Worm (Caenorhabditis elegans) whole organism, L2 larva: ENCODE results near the gene srlf-3.

Source experiments
- C34F6.9 ChIP-seq: fragments of 150-350 bp; optimal IDR thresholded peaks from 2 replicates; lab custom pipeline; 2014; ENCODE audit warnings: missing biosample characterization, missing genetic modification characterization
- F13H6.1 ChIP-seq: sonication (generic microtip); optimal IDR thresholded peaks from 2 replicates; lab custom pipeline; 2016; ENCODE audit warnings: missing genetic modification characterization, missing compliant biosample characterization
- Y55F3AM.14 ChIP-seq: fragments of 200-800 bp; sonication (Bioruptor generic); optimal IDR thresholded peaks from 2 replicates; lab custom pipeline; 2018; ENCODE audit warnings: mild to moderate bottlenecking, missing genetic modification characterization, missing compliant biosample characterization
- alr-1 ChIP-seq: fragments of 150-350 bp; optimal IDR thresholded peaks from 2 replicates; lab custom pipeline; 2014; ENCODE audit warnings: missing biosample characterization, missing genetic modification characterization
- ama-1 ChIP-seq: fragments of 150-350 bp; optimal IDR thresholded peaks from 2 replicates; lab custom pipeline; 2018; ENCODE audit warnings: inconsistent platforms
- blmp-1 ChIP-seq: sonication (generic microtip); optimal IDR thresholded peaks from 2 replicates; lab custom pipeline; 2017; ENCODE audit warnings: missing genetic modification characterization, mild to moderate bottlenecking, missing compliant biosample characterization, antibody characterized with exemption, moderate library complexity; ENCODE audit not compliant: insufficient read depth
- ceh-16 ChIP-seq: fragments of 150-350 bp; optimal IDR thresholded peaks from 2 replicates; lab custom pipeline; 2014; ENCODE audit warnings: missing biosample characterization, missing genetic modification characterization
- ceh-82 ChIP-seq: fragments of 150-350 bp; optimal IDR thresholded peaks from 2 replicates; lab custom pipeline; 2014; ENCODE audit warnings: missing biosample characterization, missing genetic modification characterization
- crh-2 ChIP-seq: sonication (generic microtip); optimal IDR thresholded peaks from 2 replicates; lab custom pipeline; 2017; ENCODE audit warnings: missing biosample characterization, missing genetic modification characterization
- dmd-4 ChIP-seq: sonication (generic microtip); optimal IDR thresholded peaks from 2 replicates; lab custom pipeline; 2017; ENCODE audit warnings: missing biosample characterization, missing genetic modification characterization
- elt-1 ChIP-seq: fragments of 150-350 bp; optimal IDR thresholded peaks from 2 replicates; lab custom pipeline; 2014; ENCODE audit warnings: missing biosample characterization, missing genetic modification characterization
- elt-3 ChIP-seq: sonication (generic microtip); optimal IDR thresholded peaks from 2 replicates; lab custom pipeline; 2017; ENCODE audit warnings: missing biosample characterization, missing genetic modification characterization
- fos-1 ChIP-seq: fragments of 150-350 bp; optimal IDR thresholded peaks from 2 replicates; lab custom pipeline; 2014; ENCODE audit warnings: missing biosample characterization, missing genetic modification characterization
- gmeb-1 ChIP-seq: fragments of 150-350 bp; optimal IDR thresholded peaks from 2 replicates; lab custom pipeline; 2014; ENCODE audit warnings: missing biosample characterization, missing genetic modification characterization
- lin-13 ChIP-seq: fragments of 150-350 bp; optimal IDR thresholded peaks from 2 replicates; lab custom pipeline; 2014; ENCODE audit warnings: missing biosample characterization, missing genetic modification reagents, missing genetic modification characterization
- lsy-2 ChIP-seq, 2 experiments: fragments of 150-350 bp in 1 of 2; sonication (generic microtip) in 1 of 2; optimal IDR thresholded peaks; 2 replicates each; lab custom pipeline; 2014 to 2017; ENCODE audit warnings: missing biosample characterization in 2 of 2, missing genetic modification characterization in 2 of 2
- mdl-1 ChIP-seq, 2 experiments: fragments of 150-350 bp in 1 of 2; sonication (generic microtip) in 1 of 2; optimal IDR thresholded peaks; 2 replicates each; lab custom pipeline; 2017; ENCODE audit warnings: missing biosample characterization in 2 of 2, missing genetic modification characterization in 2 of 2
- nhr-12 ChIP-seq: fragments of 150-350 bp; optimal IDR thresholded peaks from 2 replicates; lab custom pipeline; 2014; ENCODE audit warnings: missing biosample characterization, missing genetic modification characterization
- nhr-129 ChIP-seq: fragments of 150-350 bp; optimal IDR thresholded peaks from 2 replicates; lab custom pipeline; 2014; ENCODE audit warnings: missing biosample characterization, missing genetic modification characterization
- nhr-21 ChIP-seq: fragments of 150-350 bp; optimal IDR thresholded peaks from 2 replicates; lab custom pipeline; 2014; ENCODE audit warnings: missing biosample characterization, missing genetic modification characterization
- nhr-237 ChIP-seq: fragments of 150-350 bp; optimal IDR thresholded peaks from 2 replicates; lab custom pipeline; 2014; ENCODE audit warnings: missing biosample characterization, missing genetic modification characterization
- nhr-25 ChIP-seq: fragments of 150-350 bp; sonication (generic microtip); optimal IDR thresholded peaks from 3 replicates; lab custom pipeline; 2014; ENCODE audit warnings: missing biosample characterization, missing genetic modification characterization
- nhr-6 ChIP-seq: fragments of 150-350 bp; optimal IDR thresholded peaks from 2 replicates; lab custom pipeline; 2014; ENCODE audit warnings: missing biosample characterization, missing genetic modification characterization
- peb-1 ChIP-seq: fragments of 150-350 bp; optimal IDR thresholded peaks from 2 replicates; lab custom pipeline; 2014; ENCODE audit warnings: missing biosample characterization, missing genetic modification characterization
- sma-3 ChIP-seq: sonication (generic microtip); optimal IDR thresholded peaks from 2 replicates; lab custom pipeline; 2016; ENCODE audit warnings: missing genetic modification reagents, missing genetic modification characterization, missing compliant biosample characterization
- sma-9 ChIP-seq, 2 experiments: fragments of 150-350 bp in 1 of 2; sonication (generic microtip) in 1 of 2; optimal IDR thresholded peaks; 2 replicates each; lab custom pipeline; 2014 to 2016; ENCODE audit warnings: missing genetic modification characterization in 2 of 2, mild to moderate bottlenecking in 1 of 2, missing biosample characterization in 1 of 2, missing compliant biosample characterization in 1 of 2, missing genetic modification reagents in 1 of 2, moderate library complexity in 1 of 2
- snpc-4 ChIP-seq: fragments of 150-350 bp; optimal IDR thresholded peaks from 2 replicates; lab custom pipeline; 2014; ENCODE audit warnings: missing biosample characterization, missing genetic modification characterization
- unc-39 ChIP-seq: fragments of 150-350 bp; optimal IDR thresholded peaks from 2 replicates; lab custom pipeline; 2014; ENCODE audit warnings: missing biosample characterization, missing genetic modification characterization
- zag-1 ChIP-seq: fragments of 150-350 bp; optimal IDR thresholded peaks from 2 replicates; lab custom pipeline; 2014; ENCODE audit warnings: missing biosample characterization, missing genetic modification characterization
- ztf-4 ChIP-seq: fragments of 150-350 bp; optimal IDR thresholded peaks from 2 replicates; lab custom pipeline; 2014; ENCODE audit warnings: missing biosample characterization, missing genetic modification characterization

The srlf-3 gene

ce11 chrIV:8532024-8532423 lies 44.7 kb downstream of the srlf-3 start:
- TF ChIP-seq peb-1 (tag; lab: Kevin White, UChicago) (no peak), ztf-4 (tag; lab: Kevin White, UChicago) (no peak), gmeb-1 (tag; lab: Kevin White, UChicago) (no peak), ama-1 (lab: Kevin White, UChicago) (no peak), sma-3 (GFP tag; lab: Kevin White, UChicago) (peak; percentile 22), crh-2 (tag; lab: Kevin White, UChicago) (peak; percentile 11), blmp-1 (tag; lab: Kevin White, UChicago) (peak; percentile 67), nhr-129 (no peak), sma-9 (GFP tag; optimal IDR thresholded peaks at IDR 0.05; lab: Kevin White, UChicago) (peak; percentile 85), sma-9 (tag; optimal IDR thresholded peaks at IDR 0.05; lab: Kevin White, UChicago) (no peak), fos-1 (tag; lab: Kevin White, UChicago) (peak; percentile 75)

ce11 chrIV:8532796-8533195 lies 45.5 kb downstream of the srlf-3 start:
- no peak for TF ChIP-seq nhr-237 (tag; lab: Kevin White, UChicago)
- peak; percentile 57 for TF ChIP-seq blmp-1 (tag; lab: Kevin White, UChicago)
- TF ChIP-seq sma-3 (GFP tag; lab: Kevin White, UChicago), result peak; percentile 9
- no peak for TF ChIP-seq alr-1
- TF ChIP-seq fos-1 (tag; lab: Kevin White, UChicago), result peak; percentile 31
- TF ChIP-seq sma-9 (GFP tag; optimal IDR thresholded peaks at IDR 0.05; lab: Kevin White, UChicago), result peak; percentile 73
- no peak for TF ChIP-seq sma-9 (tag; optimal IDR thresholded peaks at IDR 0.05; lab: Kevin White, UChicago)
- TF ChIP-seq mdl-1 (tag; optimal IDR thresholded peaks at IDR 0.05; lab: Kevin White, UChicago), result peak in 1 of 2 experiments; percentile 19
- no peak for TF ChIP-seq zag-1 (tag; lab: Kevin White, UChicago)
- no peak for TF ChIP-seq dmd-4 (tag; lab: Kevin White, UChicago)
- TF ChIP-seq, all 48 proteins: peak for 5

- TF ChIP-seq zag-1 (tag; lab: Kevin White, UChicago), result no peak
- TF ChIP-seq fos-1 (tag; lab: Kevin White, UChicago), result peak; percentile 25
- TF ChIP-seq Y55F3AM.14 (GFP tag; lab: Kevin White, UChicago), result no peak
- no peak for TF ChIP-seq ztf-4 (tag; lab: Kevin White, UChicago)
Observed at ce11 chrIV:8534189-8534588, 46.9 kb downstream of the srlf-3 start.

DNA sequence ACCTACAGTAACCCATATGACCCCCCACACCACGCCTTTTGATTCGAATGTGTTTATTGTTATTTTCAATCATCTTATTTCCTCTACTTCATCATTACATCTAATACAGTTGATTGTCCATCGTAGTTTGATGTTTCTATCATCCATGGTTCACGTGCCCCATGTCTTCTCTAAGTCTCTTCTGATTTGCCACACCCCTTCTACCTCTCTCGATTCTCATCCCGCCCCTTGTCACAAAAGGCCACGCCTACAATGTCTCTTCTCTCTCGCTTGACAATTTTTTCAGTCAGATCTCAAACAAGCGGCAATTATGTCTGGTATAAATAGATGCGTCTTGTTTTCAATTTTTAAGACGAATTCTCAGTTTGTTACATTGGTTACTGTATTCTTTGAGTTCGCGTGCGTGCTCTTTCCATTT lies 47.7 kb downstream of the srlf-3 start:
- TF ChIP-seq ama-1 (lab: Kevin White, UChicago) (peak; percentile 80), nhr-25 (peak; percentile 67), C34F6.9 (tag; lab: Kevin White, UChicago) (peak; percentile 0), sma-9 (GFP tag; optimal IDR thresholded peaks at IDR 0.05; lab: Kevin White, UChicago) (peak; percentile 86), sma-9 (tag; optimal IDR thresholded peaks at IDR 0.05; lab: Kevin White, UChicago) (no peak), elt-1 (tag; lab: Kevin White, UChicago) (no peak), lin-13 (GFP tag; lab: Kevin White, UChicago) (peak; percentile 40), zag-1 (tag; lab: Kevin White, UChicago) (no peak), Y55F3AM.14 (GFP tag; lab: Kevin White, UChicago) (peak; percentile 43), nhr-6 (tag; lab: Kevin White, UChicago) (peak; percentile 34), blmp-1 (tag; lab: Kevin White, UChicago) (peak; percentile 76), nhr-21 (peak; percentile 62), lsy-2 (tag; optimal IDR thresholded peaks at IDR 0.05; lab: Kevin White, UChicago) (peak in 1 of 2 experiments; percentile 75), mdl-1 (tag; optimal IDR thresholded peaks at IDR 0.05; lab: Kevin White, UChicago) (peak; percentile 36 to 69), fos-1 (tag; lab: Kevin White, UChicago) (peak; percentile 75), snpc-4 (tag; lab: Kevin White, UChicago) (peak; percentile 21), elt-3 (tag; lab: Kevin White, UChicago) (no peak), nhr-129 (peak; percentile 80), crh-2 (tag; lab: Kevin White, UChicago) (peak; percentile 72), F13H6.1 (tag; lab: Kevin White, UChicago) (peak; percentile 68), nhr-12 (tag; lab: Kevin White, UChicago) (no peak), sma-3 (GFP tag; lab: Kevin White, UChicago) (peak; percentile 76), ceh-82 (no peak)

ce11 chrIV:8535946-8536345 lies 48.7 kb downstream of the srlf-3 start:
- TF ChIP-seq ama-1 (lab: Kevin White, UChicago) (peak; percentile 45), sma-9 (GFP tag; optimal IDR thresholded peaks at IDR 0.05; lab: Kevin White, UChicago) (peak; percentile 30), sma-9 (tag; optimal IDR thresholded peaks at IDR 0.05; lab: Kevin White, UChicago) (no peak), ceh-16 (tag; lab: Kevin White, UChicago) (no peak), nhr-129 (peak; percentile 5), peb-1 (tag; lab: Kevin White, UChicago) (no peak), nhr-25 (no peak), unc-39 (no peak)
